Fruit fly (Drosophila melanogaster) whole organism, adult: ENCODE results near the gene Lip2.

Experiments
- CG1620 ChIP-seq: fragments of 200-800 bp; sonication (Bioruptor generic); optimal IDR thresholded peaks from 2 replicates; lab custom pipeline; 2016; ENCODE audit warnings: missing biosample characterization, missing genetic modification characterization
- CG33017 ChIP-seq: fragments of 200-800 bp; sonication (Bioruptor generic); optimal IDR thresholded peaks from 2 replicates; lab custom pipeline; 2018; ENCODE audit warnings: missing biosample characterization, mild to moderate bottlenecking, missing genetic modification characterization, moderate library complexity
- CG7101 ChIP-seq: fragments of 200-800 bp; sonication (Bioruptor generic); optimal IDR thresholded peaks from 2 replicates; lab custom pipeline; 2018; ENCODE audit warnings: missing biosample characterization, mild to moderate bottlenecking, missing genetic modification characterization, moderate library complexity
- Clk ChIP-seq: fragments of 200-800 bp; sonication (Bioruptor generic); optimal IDR thresholded peaks from 2 replicates; lab custom pipeline; 2017; ENCODE audit warnings: missing biosample characterization, missing genetic modification characterization
- Crg-1 ChIP-seq: fragments of 200-800 bp; sonication (Bioruptor generic); optimal IDR thresholded peaks from 2 replicates; lab custom pipeline; 2016; ENCODE audit warnings: missing biosample characterization, missing genetic modification characterization
- Hr96 ChIP-seq: fragments of 200-800 bp; sonication (Bioruptor generic); optimal IDR thresholded peaks from 2 replicates; lab custom pipeline; 2016; ENCODE audit warnings: missing biosample characterization, missing genetic modification characterization
- kay ChIP-seq: fragments of 200-800 bp; sonication (Bioruptor generic); peaks from one replicate; lab custom pipeline; 2016; ENCODE audit warnings: missing biosample characterization, missing genetic modification characterization, borderline replicate concordance
- tj ChIP-seq: fragments of 200-800 bp; sonication (Bioruptor generic); optimal IDR thresholded peaks from 3 replicates; lab custom pipeline; 2017; ENCODE audit warnings: missing biosample characterization, mild to moderate bottlenecking, missing genetic modification characterization, moderate library complexity
- toe ChIP-seq: fragments of 200-800 bp; sonication (Bioruptor generic); optimal IDR thresholded peaks from 2 replicates; lab custom pipeline; 2016; ENCODE audit warnings: missing biosample characterization, missing genetic modification characterization

DNA sequence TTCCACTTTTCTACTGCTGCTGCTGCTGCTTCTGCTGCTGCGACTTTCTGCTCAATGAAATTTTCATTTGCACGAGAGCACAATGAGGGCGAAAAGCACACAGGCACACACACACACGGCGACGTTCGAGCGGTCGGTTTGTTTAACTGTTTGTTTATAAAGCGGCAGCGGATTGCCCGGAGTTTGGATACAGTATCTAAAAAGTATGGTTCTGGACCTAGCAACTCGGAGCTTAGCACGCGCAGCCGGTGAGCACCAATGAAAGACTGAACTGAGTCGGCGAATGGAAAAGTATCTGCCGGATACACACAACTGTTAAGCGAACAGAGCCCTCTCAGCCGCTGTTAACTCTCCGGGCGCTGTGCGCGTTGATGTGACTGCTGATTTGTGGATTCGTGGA is 46.8 kb upstream of the Lip2 start, which contains the start of gene CG17124:
- TF ChIP-seq Clk (GFP tag; lab: Kevin White, UChicago) (no peak), CG33017 (tag; lab: Kevin White, UChicago) (peak; percentile 66), Hr96 (GFP tag; lab: Kevin White, UChicago) (peak; percentile 38), Crg-1 (GFP tag; lab: Kevin White, UChicago) (no peak), kay (GFP tag; lab: Kevin White, UChicago) (no peak), tj (GFP tag; lab: Kevin White, UChicago) (peak; percentile 38), toe (GFP tag; lab: Kevin White, UChicago) (no peak), CG7101 (peak; percentile 48), CG1620 (GFP tag; lab: Kevin White, UChicago) (no peak)
